Worm (Caenorhabditis elegans): ENCODE data around the gene srz-60.

The srz-60 gene

DNA sequence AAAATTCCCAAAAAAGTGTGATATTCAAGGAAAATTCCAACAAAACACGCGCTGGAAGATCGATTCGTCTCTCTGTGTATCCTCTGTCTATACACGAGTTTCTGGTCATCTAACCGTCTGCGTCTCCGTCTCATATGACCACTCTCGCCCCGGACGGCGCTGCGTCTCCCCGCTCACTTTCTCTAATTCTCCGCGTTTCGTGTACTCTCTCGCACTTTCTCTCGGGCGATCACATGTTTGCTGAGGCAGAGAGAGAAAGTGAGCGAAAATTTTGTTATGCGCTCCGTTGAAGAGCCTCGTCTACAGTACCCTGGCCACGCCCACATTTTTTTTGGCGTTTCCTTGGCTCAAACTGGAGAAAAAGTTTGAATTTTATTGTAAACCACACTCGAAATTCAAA is 44.1 kb upstream of the srz-60 start:
- TF ChIP-seq nhr-20 (tag; optimal IDR thresholded peaks at IDR 0.05) (peak; percentile 95), ceh-8 (GFP tag; optimal IDR thresholded peaks at IDR 0.05) (peak; percentile 87), xbp-1 (tag; optimal IDR thresholded peaks at IDR 0.05) (peak; percentile 93), tlp-1 (tag; optimal IDR thresholded peaks at IDR 0.05) (no peak), C04F5.9 (tag; optimal IDR thresholded peaks at IDR 0.05) (peak; percentile 66), ztf-11 (tag; optimal IDR thresholded peaks at IDR 0.05) (peak in 1 of 2 experiments; percentile 83), fkh-10 (GFP tag; optimal IDR thresholded peaks at IDR 0.05) (peak; percentile 90), fkh-4 (tag; optimal IDR thresholded peaks at IDR 0.05; ENCODE audit: borderline replicate concordance) (peak; percentile 49), vab-15 (tag; optimal IDR thresholded peaks at IDR 0.05) (no peak), elt-3 (tag; optimal IDR thresholded peaks at IDR 0.05) (peak in 2 of 6 experiments; percentile 48 to 57), unc-98 (GFP tag; IDR thresholded peaks at IDR 0.05) (0 out of 2 replicates have a peak, but pooled peaks have one; percentile 36), efl-1 (optimal IDR thresholded peaks at IDR 0.05) (peak; percentile 93 to 96), efl-1 (GFP tag; optimal IDR thresholded peaks at IDR 0.05 in 1 of 2) (peak; percentile 80 to 98), pag-3 (tag; optimal IDR thresholded peaks at IDR 0.05; ENCODE audit: borderline replicate concordance, insufficient read depth) (no peak), Y116A8C.19 (tag; optimal IDR thresholded peaks at IDR 0.05; ENCODE audit: borderline replicate concordance) (no peak), nhr-19 (GFP tag; conservative IDR thresholded peaks at IDR 0.05) (peak; percentile 95), unc-62 (GFP tag; optimal IDR thresholded peaks at IDR 0.05) (no peak), tbx-2 (tag; optimal IDR thresholded peaks at IDR 0.05) (peak; percentile 95), lin-35 (GFP tag; optimal IDR thresholded peaks at IDR 0.05) (peak; percentile 86 to 89), isw-1 (GFP tag; IDR thresholded peaks at IDR 0.05) (peak; percentile 90), sptf-1 (tag; optimal IDR thresholded peaks at IDR 0.05) (no peak), nhr-76 (tag; optimal IDR thresholded peaks at IDR 0.05) (no peak), fkh-8 (tag; optimal IDR thresholded peaks at IDR 0.05) (peak; percentile 94), F16B12.6 (tag; optimal IDR thresholded peaks at IDR 0.05) (peak; percentile 74), ceh-63 (GFP tag; optimal IDR thresholded peaks at IDR 0.05) (no peak), lir-3 (tag; optimal IDR thresholded peaks at IDR 0.05; ENCODE audit: poor library complexity) (no peak), zip-4 (GFP tag; optimal IDR thresholded peaks at IDR 0.05) (peak; percentile 74), elt-2 (tag; optimal IDR thresholded peaks at IDR 0.05) (peak; percentile 86), pqm-1 (tag; optimal IDR thresholded peaks at IDR 0.05) (no peak), ceh-88 (GFP tag; IDR thresholded peaks at IDR 0.05) (peak; percentile 84), snpc-4 (tag; optimal IDR thresholded peaks at IDR 0.05) (peak; percentile 54), jun-1 (tag; optimal IDR thresholded peaks at IDR 0.05) (peak; percentile 87), nhr-71 (tag; optimal IDR thresholded peaks at IDR 0.05) (peak; percentile 98), lin-14 (GFP tag; optimal IDR thresholded peaks at IDR 0.05) (peak; percentile 98), nhr-28 (tag; optimal IDR thresholded peaks at IDR 0.05) (no peak), nhr-85 (tag) (peak; percentile 96), snu-23 (GFP tag; optimal IDR thresholded peaks at IDR 0.05) (peak; percentile 97), ceh-82 (tag; optimal IDR thresholded peaks at IDR 0.05) (peak; percentile 49 to 92 (median 82)), alr-1 (tag; optimal IDR thresholded peaks at IDR 0.05; ENCODE audit: borderline replicate concordance) (no peak), aly-2 (tag; optimal IDR thresholded peaks at IDR 0.05) (no peak), hlh-4 (tag; optimal IDR thresholded peaks at IDR 0.05) (no peak), lin-13 (GFP tag; optimal IDR thresholded peaks at IDR 0.05) (peak; percentile 92), pax-3 (tag; optimal IDR thresholded peaks at IDR 0.05) (peak; percentile 74), skn-1 (tag; optimal IDR thresholded peaks at IDR 0.05) (peak; percentile 83), ces-1 (GFP tag; optimal IDR thresholded peaks at IDR 0.05) (no peak), ztf-4 (tag; optimal IDR thresholded peaks at IDR 0.05) (peak; percentile 82), nhr-84 (tag; optimal IDR thresholded peaks at IDR 0.05) (no peak), blmp-1 (tag; optimal IDR thresholded peaks at IDR 0.05) (peak; percentile 99), mep-1 (tag; optimal IDR thresholded peaks at IDR 0.05) (peak; percentile 89), nhr-77 (tag; optimal IDR thresholded peaks at IDR 0.05) (peak; percentile 78), nhr-11 (tag; optimal IDR thresholded peaks at IDR 0.05) (peak; percentile 86), nhr-90 (tag; optimal IDR thresholded peaks at IDR 0.05; ENCODE audit: poor library complexity) (peak; percentile 89), grh-1 (GFP tag; IDR thresholded peaks at IDR 0.05) (peak; percentile 92)
